Worm (Caenorhabditis elegans): ENCODE results near the gene mans-3.

DNA sequence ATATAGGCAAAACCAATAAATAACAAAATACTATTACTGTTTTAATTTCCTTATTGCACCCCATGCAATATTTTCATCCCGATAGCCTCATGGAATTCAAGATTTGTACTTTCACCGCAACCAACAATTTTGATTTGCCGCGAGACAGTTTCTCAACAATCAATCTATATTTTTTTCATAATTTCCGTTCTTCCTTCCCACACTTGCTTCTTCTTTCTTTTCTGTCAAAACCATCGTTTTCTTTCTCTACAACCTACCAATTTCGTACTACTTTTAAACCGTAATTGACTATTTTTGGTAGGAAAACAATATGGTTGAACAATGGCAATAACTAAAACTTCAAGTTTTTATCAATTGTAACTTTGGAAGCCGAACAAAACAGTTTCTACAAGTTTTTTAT lies 17.3 kb upstream of the mans-3 start, which contains the start of gene C31H2.14:
- no peak for TF ChIP-seq elt-2 (tag; optimal IDR thresholded peaks at IDR 0.05)
- TF ChIP-seq tbx-2 (tag; optimal IDR thresholded peaks at IDR 0.05), result no peak
- no peak for TF ChIP-seq rnt-1 (tag; optimal IDR thresholded peaks at IDR 0.05)
- TF ChIP-seq xbp-1 (tag; optimal IDR thresholded peaks at IDR 0.05), result no peak
- TF ChIP-seq mep-1 (tag; optimal IDR thresholded peaks at IDR 0.05), result no peak
- no peak for TF ChIP-seq C34B4.2 (tag; optimal IDR thresholded peaks at IDR 0.05)
- TF ChIP-seq lir-3 (tag; optimal IDR thresholded peaks at IDR 0.05; ENCODE audit: poor library complexity), result no peak
- TF ChIP-seq elt-3 (tag; optimal IDR thresholded peaks at IDR 0.05), result no peak
- no peak for TF ChIP-seq nhr-76 (tag; optimal IDR thresholded peaks at IDR 0.05)
- TF ChIP-seq zag-1 (tag; optimal IDR thresholded peaks at IDR 0.05), result no peak
- TF ChIP-seq Y116A8C.19 (tag; optimal IDR thresholded peaks at IDR 0.05; ENCODE audit: borderline replicate concordance), result no peak

Measured in whole organism, L1 larva.